Worm (Caenorhabditis elegans): ENCODE measurements around the gene his-24.
A peak's percentile ranks its signal among the peaks of the same experiment; 100 is the strongest.

DNA sequence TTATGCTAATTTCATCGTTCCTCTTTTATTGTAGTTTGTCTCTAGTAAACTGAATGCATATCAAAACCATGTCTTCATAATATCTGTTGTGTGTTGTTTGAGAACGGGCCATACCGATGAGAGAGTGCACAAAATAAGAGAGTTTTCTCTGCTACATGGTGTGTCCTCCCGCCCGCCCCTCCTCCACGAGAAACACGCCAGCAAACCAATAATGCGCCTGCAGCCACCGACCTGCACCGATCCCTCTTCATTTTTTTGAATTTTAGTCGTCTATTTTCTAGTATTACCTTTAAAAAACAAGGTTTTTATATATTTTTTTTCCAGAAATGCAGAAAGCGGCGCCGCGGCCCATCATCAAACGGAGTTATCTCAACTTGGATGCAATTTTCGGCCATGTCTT lies 9.6 kb upstream of the his-24 start, which contains the start of gene gfi-3:
- peak; percentile 51 for TF ChIP-seq lin-15B (tag; optimal IDR thresholded peaks at IDR 0.05)
- TF ChIP-seq lin-39 (tag; optimal IDR thresholded peaks at IDR 0.05) = peak; percentile 90
- no peak for TF ChIP-seq egl-27 (tag; optimal IDR thresholded peaks at IDR 0.05)
- no peak for TF ChIP-seq ama-1 (optimal IDR thresholded peaks at IDR 0.05)
- peak; percentile 80 for TF ChIP-seq nfya-1 (tag; optimal IDR thresholded peaks at IDR 0.05; ENCODE audit: insufficient read depth)
- TF ChIP-seq nhr-76 (tag; optimal IDR thresholded peaks at IDR 0.05) = no peak
- TF ChIP-seq ceh-16 (tag; optimal IDR thresholded peaks at IDR 0.05) = no peak
- TF ChIP-seq elt-3 (tag; optimal IDR thresholded peaks at IDR 0.05) = no peak
- TF ChIP-seq ceh-9 (tag; optimal IDR thresholded peaks at IDR 0.05) = no peak
- TF ChIP-seq ztf-11 (tag; optimal IDR thresholded peaks at IDR 0.05) = no peak
- no peak for TF ChIP-seq unc-39 (tag; optimal IDR thresholded peaks at IDR 0.05)
